Worm (Caenorhabditis elegans): ENCODE measurements around the gene oef-1.

Gene oef-1

DNA sequence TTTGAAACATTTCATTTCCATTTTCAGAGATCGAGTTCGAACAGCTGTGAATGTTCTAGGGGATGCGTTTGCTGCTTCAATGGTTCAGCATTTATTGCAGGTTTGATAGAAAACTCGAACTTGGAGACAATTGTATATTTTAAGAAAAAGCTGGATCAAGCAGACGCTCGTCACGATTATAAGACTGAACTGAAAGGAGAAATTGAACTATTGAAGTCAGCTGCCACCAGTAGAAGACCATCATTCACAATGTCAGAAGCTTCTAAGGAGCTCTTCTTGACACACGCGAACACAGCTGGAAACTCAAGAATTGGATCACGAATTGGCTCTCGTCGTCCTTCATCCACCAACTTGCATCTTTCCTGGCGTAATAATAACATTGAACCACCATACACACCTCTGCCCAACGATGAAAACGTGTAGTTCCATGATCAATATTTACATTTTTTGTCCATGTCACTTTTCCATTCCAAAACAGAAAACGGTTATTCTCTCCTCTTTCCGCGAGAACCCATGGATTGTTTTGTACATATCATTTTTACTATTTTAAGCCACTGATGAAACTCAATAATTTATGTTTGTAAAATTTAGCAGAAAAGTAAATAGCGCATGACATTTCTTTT lies 42.2 kb upstream of the oef-1 start (continued):
- TF ChIP-seq B0019.2 (GFP tag; conservative IDR thresholded peaks at IDR 0.05) (no peak), zfh-2 (GFP tag; conservative IDR thresholded peaks at IDR 0.05) (no peak), mcd-1 (GFP tag; IDR thresholded peaks at IDR 0.05) (no peak; the same call in none of the 2 replicates), nhr-120 (GFP tag; IDR thresholded peaks at IDR 0.05) (no peak), ama-1 (optimal IDR thresholded peaks at IDR 0.05) (peak; percentile 93), ama-1 (GFP tag; optimal IDR thresholded peaks at IDR 0.05) (peak; percentile 54 to 70), aptf-2 (GFP tag; conservative IDR thresholded peaks at IDR 0.05) (no peak), unc-130 (GFP tag; optimal IDR thresholded peaks at IDR 0.05) (peak; percentile 20), dox-1 (GFP tag; IDR thresholded peaks at IDR 0.05) (no peak), hsf-1 (GFP tag; IDR thresholded peaks at IDR 0.05) (peak; percentile 67), sea-2 (GFP tag; IDR thresholded peaks at IDR 0.05) (no peak), snpc-1.1 (tag; optimal IDR thresholded peaks at IDR 0.05; ENCODE audit: insufficient read depth) (no peak), tlf-1 (GFP tag; optimal IDR thresholded peaks at IDR 0.05) (peak; percentile 77), K11D2.4 (GFP tag; IDR thresholded peaks at IDR 0.05) (no peak), ZK185.1 (tag; optimal IDR thresholded peaks at IDR 0.05; ENCODE audit: poor library complexity, severe bottlenecking) (peak; percentile 67), fkh-3 (tag; optimal IDR thresholded peaks at IDR 0.05) (no peak), tbx-9 (tag; optimal IDR thresholded peaks at IDR 0.05; ENCODE audit: borderline replicate concordance) (no peak), attf-5 (GFP tag; optimal IDR thresholded peaks at IDR 0.05) (peak; percentile 1), hmg-1.2 (GFP tag; IDR thresholded peaks at IDR 0.05) (peak; percentile 50), pbrm-1 (GFP tag; IDR thresholded peaks at IDR 0.05) (peak; percentile 61; the same call in 1 of the 2 replicates), chd-7 (tag; optimal IDR thresholded peaks at IDR 0.05) (peak; percentile 62), madf-6 (GFP tag; IDR thresholded peaks at IDR 0.05) (peak; percentile 48), ceh-27 (GFP tag; optimal IDR thresholded peaks at IDR 0.05) (no peak), unc-62 (GFP tag; optimal IDR thresholded peaks at IDR 0.05) (no peak), F33H1.4 (GFP tag; IDR thresholded peaks at IDR 0.05) (peak; percentile 20; the same call in 1 of the 2 replicates), lin-54 (GFP tag; optimal IDR thresholded peaks at IDR 0.05) (peak; percentile 49), ztf-3 (GFP tag; optimal IDR thresholded peaks at IDR 0.05) (no peak), F52B5.7 (tag; optimal IDR thresholded peaks at IDR 0.05) (peak; percentile 22), akir-1 (GFP tag; optimal IDR thresholded peaks at IDR 0.05) (no peak), tbp1 (GFP tag; optimal IDR thresholded peaks at IDR 0.05) (peak; percentile 39), B0336.3 (GFP tag; IDR thresholded peaks at IDR 0.05) (peak; percentile 86), C17E4.6 (GFP tag; IDR thresholded peaks at IDR 0.05) (no peak), B0261.1 (tag; optimal IDR thresholded peaks at IDR 0.05) (no peak), Y53F4B.3 (GFP tag; IDR thresholded peaks at IDR 0.05) (no peak), nfya-1 (tag; optimal IDR thresholded peaks at IDR 0.05; ENCODE audit: borderline replicate concordance, insufficient read depth) (no peak), ekl-4 (GFP tag; IDR thresholded peaks at IDR 0.05) (no peak; the same call in none of the 2 replicates), hlh-12 (tag; optimal IDR thresholded peaks at IDR 0.05) (no peak), attf-3 (GFP tag; conservative IDR thresholded peaks at IDR 0.05) (peak; percentile 25; the same call in 1 of the 2 replicates), lin-40 (tag; optimal IDR thresholded peaks at IDR 0.05) (peak; percentile 35), F57C9.4 (tag; optimal IDR thresholded peaks at IDR 0.05) (peak; percentile 43), rcor-1 (GFP tag; IDR thresholded peaks at IDR 0.05) (peak; percentile 24), ceh-58 (GFP tag; IDR thresholded peaks at IDR 0.05) (no peak), snpc-1.3 (tag; optimal IDR thresholded peaks at IDR 0.05; ENCODE audit: insufficient read depth) (peak; percentile 78), die-1 (tag; optimal IDR thresholded peaks at IDR 0.05) (no peak)

Measured in whole organism, young adult.